Worm (Caenorhabditis elegans) whole organism, late embryonic: ENCODE results near the gene mlc-5.

Experiments
- C08G9.2 ChIP-seq: sonication (generic microtip); optimal IDR thresholded peaks from 2 replicates; lab custom pipeline; 2016; ENCODE audit warnings: mild to moderate bottlenecking, missing genetic modification characterization, moderate library complexity, missing compliant biosample characterization
- F13H6.1 ChIP-seq: sonication (generic microtip); optimal IDR thresholded peaks from 2 replicates; lab custom pipeline; 2016; ENCODE audit warnings: missing genetic modification characterization, missing compliant biosample characterization
- ahr-1 ChIP-seq: sonication (generic microtip); optimal IDR thresholded peaks from 2 replicates; lab custom pipeline; 2016; ENCODE audit warnings: missing genetic modification characterization, missing compliant biosample characterization
- ama-1 ChIP-seq: fragments of 150-350 bp; optimal IDR thresholded peaks from 2 replicates; lab custom pipeline; 2014
- ceh-14 ChIP-seq: sonication (generic microtip); optimal IDR thresholded peaks from 2 replicates; lab custom pipeline; 2016; ENCODE audit warnings: missing genotype, missing genetic modification characterization, missing compliant biosample characterization
- ceh-18 ChIP-seq: sonication (generic microtip); optimal IDR thresholded peaks from 2 replicates; lab custom pipeline; 2016; ENCODE audit warnings: missing genetic modification characterization, missing compliant biosample characterization
- ceh-24 ChIP-seq: sonication (generic microtip); optimal IDR thresholded peaks from 2 replicates; lab custom pipeline; 2016; ENCODE audit warnings: mild to moderate bottlenecking, missing genetic modification characterization, missing compliant biosample characterization
- ceh-34 ChIP-seq: sonication (generic microtip); optimal IDR thresholded peaks from 2 replicates; lab custom pipeline; 2016; ENCODE audit warnings: mild to moderate bottlenecking, missing genetic modification characterization, missing compliant biosample characterization
- ceh-45 ChIP-seq: fragments of 200-800 bp; sonication (Bioruptor generic); IDR thresholded peaks from 2 replicates; pipeline ENCODE4 v1.3.6; 2022; ENCODE audit warnings: missing genetic modification reagents, missing genetic modification characterization, missing compliant biosample characterization
- ceh-48 ChIP-seq: sonication (generic microtip); optimal IDR thresholded peaks from 2 replicates; lab custom pipeline; 2016; ENCODE audit warnings: missing genetic modification characterization, inconsistent platforms, missing compliant biosample characterization
- ceh-9 ChIP-seq: sonication (generic microtip); optimal IDR thresholded peaks from 2 replicates; lab custom pipeline; 2016; ENCODE audit warnings: mild to moderate bottlenecking, missing genetic modification characterization, inconsistent platforms, missing compliant biosample characterization
- che-1 ChIP-seq: sonication (generic microtip); optimal IDR thresholded peaks from 2 replicates; lab custom pipeline; 2016; ENCODE audit warnings: mild to moderate bottlenecking, missing genetic modification characterization, missing compliant biosample characterization
- dmd-4 ChIP-seq: sonication (generic microtip); optimal IDR thresholded peaks from 2 replicates; lab custom pipeline; 2016; ENCODE audit warnings: borderline replicate concordance, missing genetic modification characterization, missing compliant biosample characterization
- dve-1 ChIP-seq: sonication (generic microtip); optimal IDR thresholded peaks from 2 replicates; lab custom pipeline; 2017; ENCODE audit warnings: antibody characterized with exemption, mild to moderate bottlenecking, missing genetic modification characterization, missing compliant biosample characterization
- ets-4 ChIP-seq: sonication (generic microtip); optimal IDR thresholded peaks from 2 replicates; lab custom pipeline; 2016; ENCODE audit warnings: missing genetic modification characterization, missing compliant biosample characterization
- fax-1 ChIP-seq: sonication (generic microtip); optimal IDR thresholded peaks from 2 replicates; lab custom pipeline; 2016; ENCODE audit warnings: missing genotype, missing genetic modification characterization, missing compliant biosample characterization
- fkh-10 ChIP-seq: fragments of 150-350 bp; optimal IDR thresholded peaks from 2 replicates; lab custom pipeline; 2014; ENCODE audit warnings: missing biosample characterization, missing genetic modification reagents, missing genetic modification characterization
- gmeb-2 ChIP-seq: sonication (generic microtip); optimal IDR thresholded peaks from 2 replicates; lab custom pipeline; 2016; ENCODE audit warnings: missing genetic modification characterization, inconsistent platforms, missing compliant biosample characterization
- hlh-15 ChIP-seq: sonication (generic microtip); optimal IDR thresholded peaks from 2 replicates; lab custom pipeline; 2016; ENCODE audit warnings: missing genetic modification characterization, missing compliant biosample characterization
- hlh-6 ChIP-seq: sonication (generic microtip); optimal IDR thresholded peaks from 2 replicates; lab custom pipeline; 2016; ENCODE audit warnings: missing genotype, missing genetic modification characterization, missing compliant biosample characterization
- hlh-8 ChIP-seq: sonication (generic microtip); optimal IDR thresholded peaks from 2 replicates; lab custom pipeline; 2016; ENCODE audit warnings: missing genotype, missing genetic modification characterization, missing compliant biosample characterization
- lin-11 ChIP-seq: fragments of 200-800 bp; sonication (Bioruptor generic); optimal IDR thresholded peaks from 2 replicates; lab custom pipeline; 2018; ENCODE audit warnings: mild to moderate bottlenecking, missing genetic modification characterization, missing compliant biosample characterization
- mec-3 ChIP-seq: sonication (generic microtip); optimal IDR thresholded peaks from 2 replicates; lab custom pipeline; 2016; ENCODE audit warnings: borderline replicate concordance, missing genetic modification characterization, missing compliant biosample characterization
- nfya-1 ChIP-seq: sonication (generic microtip); optimal IDR thresholded peaks from 2 replicates; lab custom pipeline; 2017; ENCODE audit warnings: missing genetic modification characterization, mild to moderate bottlenecking, missing compliant biosample characterization, antibody characterized with exemption, moderate library complexity
- nhr-11 ChIP-seq: fragments of 150-350 bp; optimal IDR thresholded peaks from 2 replicates; lab custom pipeline; 2014; ENCODE audit warnings: missing biosample characterization, missing genetic modification characterization
- npax-4 ChIP-seq: sonication (generic microtip); optimal IDR thresholded peaks from 2 replicates; lab custom pipeline; 2016; ENCODE audit warnings: missing genetic modification characterization, missing compliant biosample characterization
- odd-2 ChIP-seq: sonication (generic microtip); optimal IDR thresholded peaks from 2 replicates; lab custom pipeline; 2017; ENCODE audit warnings: antibody characterized with exemption, mild to moderate bottlenecking, missing genetic modification characterization, missing compliant biosample characterization
- pha-2 ChIP-seq: sonication (generic microtip); optimal IDR thresholded peaks from 2 replicates; lab custom pipeline; 2017; ENCODE audit warnings: mild to moderate bottlenecking, missing genetic modification characterization, missing compliant biosample characterization
- pha-4 ChIP-seq: fragments of 150-350 bp; optimal IDR thresholded peaks from 2 replicates; lab custom pipeline; 2018; ENCODE audit warnings: missing biosample characterization, missing genetic modification reagents, missing genetic modification characterization
- pqm-1 ChIP-seq: sonication (generic microtip); optimal IDR thresholded peaks from 2 replicates; lab custom pipeline; 2016; ENCODE audit warnings: missing genetic modification characterization, missing compliant biosample characterization
- pros-1 ChIP-seq: fragments of 150-350 bp; optimal IDR thresholded peaks from 2 replicates; lab custom pipeline; 2014; ENCODE audit warnings: missing biosample characterization, missing genetic modification reagents, missing genetic modification characterization
- rnt-1 ChIP-seq: sonication (generic microtip); optimal IDR thresholded peaks from 2 replicates; lab custom pipeline; 2016; ENCODE audit warnings: missing genetic modification characterization, missing compliant biosample characterization
- sdc-2 ChIP-seq: sonication (generic microtip); optimal IDR thresholded peaks from 2 replicates; lab custom pipeline; 2016; ENCODE audit warnings: missing genotype, missing genetic modification characterization, missing compliant biosample characterization
- sox-2 ChIP-seq: fragments of 200-800 bp; sonication (Bioruptor generic); IDR thresholded peaks from 2 replicates; pipeline ENCODE4 v1.3.6; 2022; ENCODE audit warnings: missing genetic modification reagents, missing genetic modification characterization, missing compliant biosample characterization
- sox-4 ChIP-seq: sonication (generic microtip); optimal IDR thresholded peaks from 2 replicates; lab custom pipeline; 2017; ENCODE audit warnings: mild to moderate bottlenecking, missing genetic modification characterization, inconsistent platforms, missing compliant biosample characterization
- tbx-2 ChIP-seq: sonication (generic microtip); optimal IDR thresholded peaks from 2 replicates; lab custom pipeline; 2016; ENCODE audit warnings: missing genetic modification characterization, missing compliant biosample characterization
- tbx-7 ChIP-seq: sonication (generic microtip); optimal IDR thresholded peaks from 2 replicates; lab custom pipeline; 2016; ENCODE audit warnings: missing genotype, missing genetic modification characterization, missing compliant biosample characterization
- unc-3 ChIP-seq, 2 experiments: fragments of 200-800 bp in 1 of 2; sonication (Bioruptor generic) in 1 of 2; sonication (generic microtip) in 1 of 2; conservative IDR thresholded peaks in 1 of 2; optimal IDR thresholded peaks in 1 of 2; 2 replicates each; pipeline versions ENCODE4 v1.3.6 to Lab custom; 2016 to 2022; ENCODE audit warnings: missing compliant biosample characterization in 2 of 2, missing genetic modification characterization in 2 of 2, missing genetic modification reagents in 1 of 2
- unc-42 ChIP-seq: sonication (generic microtip); optimal IDR thresholded peaks from 2 replicates; lab custom pipeline; 2016; ENCODE audit warnings: missing genotype, missing genetic modification characterization, missing compliant biosample characterization
- unc-55 ChIP-seq: sonication (generic microtip); optimal IDR thresholded peaks from 2 replicates; lab custom pipeline; 2017; ENCODE audit warnings: missing biosample characterization, missing genetic modification reagents, missing genetic modification characterization
- zip-5 ChIP-seq: sonication (generic microtip); optimal IDR thresholded peaks from 2 replicates; lab custom pipeline; 2016; ENCODE audit warnings: missing genetic modification characterization, missing compliant biosample characterization

mlc-5 gene

DNA sequence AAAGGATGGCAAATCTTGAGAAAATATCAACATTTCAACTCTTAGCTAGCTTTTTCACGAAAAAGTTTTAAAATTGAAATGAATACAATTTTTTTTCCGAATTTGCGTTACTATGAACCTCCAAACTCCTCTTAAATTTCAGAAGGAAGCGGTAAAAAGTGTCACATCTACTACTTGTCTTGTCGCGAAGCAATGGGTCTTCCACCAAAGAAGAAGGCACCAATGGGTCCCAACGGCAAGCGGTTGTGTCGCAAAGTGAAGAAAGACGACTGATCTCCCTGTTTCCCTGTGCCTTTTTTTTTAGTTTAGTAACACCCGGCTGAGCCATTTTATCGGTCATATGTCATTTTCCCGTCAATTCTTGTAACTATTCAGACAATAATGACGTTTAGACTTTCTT is 2.1 kb upstream of the mlc-5 start:
- TF ChIP-seq unc-55 (GFP tag; lab: Kevin White, UChicago): no peak
- no peak for TF ChIP-seq ceh-24 (tag; lab: Kevin White, UChicago)
- TF ChIP-seq dve-1 (tag; lab: Kevin White, UChicago): no peak
- no peak for TF ChIP-seq hlh-6 (tag; lab: Kevin White, UChicago)
- TF ChIP-seq odd-2 (tag; lab: Kevin White, UChicago): no peak
- TF ChIP-seq che-1 (tag; lab: Kevin White, UChicago): no peak
- TF ChIP-seq, all 69 proteins: peak for 0

DNA sequence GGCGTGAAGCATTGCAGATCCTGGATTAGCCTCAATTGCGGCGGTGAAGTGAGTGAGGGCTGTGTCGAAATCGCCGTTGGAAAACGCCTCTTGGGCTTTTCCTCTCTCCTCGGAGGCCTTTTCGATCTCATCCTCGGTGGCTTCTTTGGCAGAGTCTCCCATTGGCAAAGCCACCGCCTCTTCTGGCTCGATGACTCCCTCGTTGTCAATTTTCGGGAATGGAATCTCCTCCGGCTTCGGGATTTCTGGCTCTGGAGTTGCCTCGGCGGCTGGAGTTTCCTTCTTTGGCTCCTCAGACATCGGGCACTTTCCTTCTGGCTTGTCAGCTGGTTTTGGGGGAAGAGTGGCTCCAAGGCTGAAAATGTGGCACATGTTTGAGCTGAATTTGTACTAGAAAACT is 1.4 kb upstream of the mlc-5 start:
- no peak for TF ChIP-seq fkh-10
- TF ChIP-seq pha-4 (tag; lab: Kevin White, UChicago): no peak
- TF ChIP-seq ceh-48 (tag; lab: Kevin White, UChicago): no peak
- TF ChIP-seq npax-4 (tag; lab: Kevin White, UChicago): no peak
- no peak for TF ChIP-seq hlh-15 (tag; lab: Kevin White, UChicago)
- TF ChIP-seq mec-3: no peak
- TF ChIP-seq fax-1: no peak
- no peak for TF ChIP-seq tbx-7 (tag; lab: Kevin White, UChicago)
- no peak for TF ChIP-seq ceh-18
- TF ChIP-seq unc-3 (GFP tag; conservative IDR thresholded peaks at IDR 0.05; lab: Robert Waterston, UW): no peak
- TF ChIP-seq unc-3 (tag; optimal IDR thresholded peaks at IDR 0.05; lab: Kevin White, UChicago): no peak
- TF ChIP-seq pha-2: no peak
- TF ChIP-seq C08G9.2: no peak
- no peak for TF ChIP-seq ets-4 (tag; lab: Kevin White, UChicago)
- no peak for TF ChIP-seq rnt-1 (tag; lab: Kevin White, UChicago)
- no peak for TF ChIP-seq ceh-45 (GFP tag; lab: Robert Waterston, UW)

DNA sequence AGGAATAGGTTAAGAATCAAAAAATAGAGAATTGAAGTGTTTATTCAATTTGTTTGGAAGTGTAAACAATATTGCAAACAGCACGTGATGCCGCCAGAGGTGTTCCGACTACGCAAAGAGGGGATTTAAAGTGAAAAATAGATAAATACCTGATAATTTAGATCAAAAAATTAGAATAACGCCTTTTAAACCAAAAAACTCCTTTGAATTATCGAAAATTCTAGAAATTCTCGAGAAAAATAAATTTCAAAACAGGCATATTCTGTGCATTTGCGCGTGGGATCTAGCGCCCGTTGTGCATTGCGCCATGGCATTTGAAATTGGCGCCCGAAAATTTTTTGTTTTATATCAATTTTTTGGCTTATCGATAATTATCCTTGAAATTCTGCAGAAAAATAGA is 846 bp upstream of the mlc-5 start, which contains the start of gene hip-1:
Gene hip-1 (minus strand): TSS at position 225 of the 400 bp plus-strand sequence.
- TF ChIP-seq nfya-1 (tag; lab: Kevin White, UChicago): peak; percentile 13
- TF ChIP-seq hlh-8 (tag; lab: Kevin White, UChicago): no peak
- no peak for TF ChIP-seq dmd-4 (tag; lab: Kevin White, UChicago)
- peak; percentile 28 for TF ChIP-seq unc-42 (tag; lab: Kevin White, UChicago)
- TF ChIP-seq mec-3: no peak
- no peak for TF ChIP-seq nhr-11 (tag; lab: Kevin White, UChicago)

DNA sequence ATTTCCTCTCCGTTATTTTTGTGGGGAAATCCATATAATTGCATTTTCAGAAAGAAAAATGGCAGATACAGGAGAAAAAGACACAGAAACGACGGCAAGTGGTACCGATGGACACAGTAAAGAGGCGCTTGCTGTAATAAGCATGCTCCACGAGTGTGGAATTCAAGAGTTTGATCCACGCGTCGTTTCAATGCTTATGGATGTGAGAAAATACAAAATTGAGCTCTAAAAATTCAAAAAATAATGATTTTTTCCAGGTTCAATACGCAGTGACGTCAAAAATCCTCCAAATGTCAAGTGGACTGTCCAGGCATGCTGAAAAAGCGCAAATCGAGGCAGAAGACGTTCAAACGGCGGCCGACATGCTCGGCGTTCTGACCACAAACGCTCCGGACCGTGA is 1.1 kb downstream of the mlc-5 start, which contains the start of gene taf-9:
Gene taf-9 (plus strand): TSS at position 51 of the 400 bp plus-strand sequence.
- TF ChIP-seq dmd-4 (tag; lab: Kevin White, UChicago): no peak
- no peak for TF ChIP-seq ceh-9 (tag; lab: Kevin White, UChicago)
- TF ChIP-seq fkh-10: no peak
- TF ChIP-seq sox-4 (tag; lab: Kevin White, UChicago): no peak
- no peak for TF ChIP-seq fax-1
- no peak for TF ChIP-seq F13H6.1
- no peak for TF ChIP-seq rnt-1 (tag; lab: Kevin White, UChicago)
- TF ChIP-seq unc-3 (GFP tag; conservative IDR thresholded peaks at IDR 0.05; lab: Robert Waterston, UW): no peak
- no peak for TF ChIP-seq unc-3 (tag; optimal IDR thresholded peaks at IDR 0.05; lab: Kevin White, UChicago)
- no peak for TF ChIP-seq pros-1
- no peak for TF ChIP-seq tbx-2 (tag; lab: Kevin White, UChicago)
- TF ChIP-seq sox-2 (GFP tag; lab: Robert Waterston, UW): no peak

DNA sequence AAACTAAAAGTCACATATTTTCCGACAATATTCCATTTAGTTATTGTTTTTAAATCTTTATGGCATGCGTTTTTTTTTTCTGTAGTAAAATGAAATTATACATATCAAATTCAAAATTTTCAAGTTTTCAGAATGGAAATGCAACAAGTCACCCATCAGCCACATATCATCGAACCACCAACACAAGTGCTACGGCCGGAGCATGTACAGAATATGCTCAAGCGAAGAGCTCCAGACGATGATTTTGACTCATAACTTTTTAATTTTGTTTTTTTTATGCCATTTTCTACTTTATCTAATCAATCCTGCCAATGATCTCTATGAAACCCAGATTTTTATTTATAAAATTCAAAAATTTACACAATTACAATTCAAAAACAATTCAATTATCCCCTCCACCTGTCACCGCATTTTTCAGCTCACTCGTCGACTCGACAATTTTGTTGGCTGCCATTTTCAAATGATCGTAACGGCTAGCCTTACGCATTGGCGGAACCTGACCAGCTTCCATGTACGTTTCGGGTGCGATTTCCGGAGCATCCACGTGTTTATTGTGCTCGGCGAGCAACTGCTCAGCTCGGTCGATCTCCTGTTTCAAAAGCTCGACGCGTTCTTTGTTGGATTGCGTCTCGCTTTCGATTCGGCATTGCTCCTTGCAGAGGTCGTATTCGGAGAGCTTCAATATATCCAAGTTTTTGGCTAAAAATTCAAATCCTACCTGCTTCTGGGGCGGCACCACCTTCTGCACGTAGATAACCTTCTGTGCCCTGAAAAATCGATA is 2.7 kb downstream of the mlc-5 start:
- TF ChIP-seq ceh-18 (no peak), ahr-1 (tag; lab: Kevin White, UChicago) (no peak), sox-2 (GFP tag; lab: Robert Waterston, UW) (no peak), ceh-34 (tag; lab: Kevin White, UChicago) (no peak), ama-1 (lab: Kevin White, UChicago) (no peak), gmeb-2 (tag; lab: Kevin White, UChicago) (no peak), zip-5 (no peak), C08G9.2 (no peak), tbx-7 (tag; lab: Kevin White, UChicago) (no peak), sdc-2 (no peak), lin-11 (tag; lab: Kevin White, UChicago) (no peak), ceh-14 (no peak), tbx-2 (tag; lab: Kevin White, UChicago) (no peak), pqm-1 (tag; lab: Kevin White, UChicago) (no peak), mec-3 (no peak), pros-1 (no peak)
- TF ChIP-seq, all 69 proteins: peak for 0
